Worm (Caenorhabditis elegans) whole organism, young adult: ENCODE measurements around the gene rps-21.

ENCODE experiments used
- D2030.7 ChIP-seq: fragments of 200-800 bp; sonication (Bioruptor generic); IDR thresholded peaks from 2 replicates; pipeline ENCODE4 v1.3.6; 2022; ENCODE audit warnings: missing genetic modification reagents, missing genetic modification characterization, missing compliant biosample characterization
- F39B2.1 ChIP-seq: fragments of 200-800 bp; sonication (Bioruptor generic); IDR thresholded peaks from 2 replicates; pipeline ENCODE4 v1.3.6; 2022; ENCODE audit warnings: missing genetic modification reagents, missing genetic modification characterization, missing compliant biosample characterization
- ceh-100 ChIP-seq: fragments of 200-800 bp; sonication (Bioruptor generic); IDR thresholded peaks from 2 replicates; pipeline ENCODE4 v1.3.6; 2022; ENCODE audit warnings: missing genetic modification reagents, missing genetic modification characterization, missing compliant biosample characterization
- hlh-26 ChIP-seq: fragments of 200-800 bp; sonication (Bioruptor generic); conservative IDR thresholded peaks from 2 replicates; pipeline ENCODE4 v1.3.6; 2022; ENCODE audit warnings: missing genetic modification reagents, missing genetic modification characterization, missing compliant biosample characterization
- nfya-1 ChIP-seq: sonication (generic microtip); optimal IDR thresholded peaks from 2 replicates; lab custom pipeline; 2017; ENCODE audit warnings: antibody characterized with exemption, missing compliant biosample characterization, missing genetic modification characterization, borderline replicate concordance; ENCODE audit not compliant: insufficient read depth
- nfyb-1 ChIP-seq: fragments of 200-800 bp; sonication (Bioruptor generic); IDR thresholded peaks from 2 replicates; pipeline ENCODE4 v1.3.6; 2022; ENCODE audit warnings: missing genetic modification reagents, missing genetic modification characterization, missing compliant biosample characterization
- repo-1 ChIP-seq: sonication (generic microtip); optimal IDR thresholded peaks from 2 replicates; lab custom pipeline; 2017; ENCODE audit warnings: mild to moderate bottlenecking, missing genetic modification characterization, missing compliant biosample characterization

ce11 chrIII:7153747-7154238, 35.6 kb downstream of the rps-21 start, which contains the start of gene ogt-1:
- TF ChIP-seq hlh-26 (GFP tag; lab: Robert Waterston, UW) = no peak
- no peak for TF ChIP-seq nfya-1
- no peak for TF ChIP-seq D2030.7 (GFP tag; lab: Robert Waterston, UW)
- TF ChIP-seq ceh-100 (GFP tag; lab: Robert Waterston, UW) = no peak
- TF ChIP-seq repo-1 (tag; lab: Kevin White, UChicago) = peak; percentile 4
- no peak for TF ChIP-seq F39B2.1 (GFP tag; lab: Robert Waterston, UW)
- peak; percentile 57 for TF ChIP-seq nfyb-1 (GFP tag; lab: Robert Waterston, UW)
